Worm (Caenorhabditis elegans) whole organism, L2 larva: ENCODE data around the gene F56D1.1.

Experiments used
- C34F6.9 ChIP-seq: fragments of 150-350 bp; optimal IDR thresholded peaks from 2 replicates; lab custom pipeline; 2014; ENCODE audit warnings: missing biosample characterization, missing genetic modification characterization
- R02D3.7 ChIP-seq: fragments of 150-350 bp; optimal IDR thresholded peaks from 2 replicates; lab custom pipeline; 2014; ENCODE audit warnings: missing biosample characterization, missing genetic modification characterization
- ZK546.5 ChIP-seq: sonication (generic microtip); optimal IDR thresholded peaks from 2 replicates; lab custom pipeline; 2017; ENCODE audit warnings: missing biosample characterization, missing genetic modification characterization
- alr-1 ChIP-seq: fragments of 150-350 bp; optimal IDR thresholded peaks from 2 replicates; lab custom pipeline; 2014; ENCODE audit warnings: missing biosample characterization, missing genetic modification characterization
- aly-2 ChIP-seq: fragments of 150-350 bp; optimal IDR thresholded peaks from 2 replicates; lab custom pipeline; 2014; ENCODE audit warnings: missing biosample characterization, missing genetic modification characterization
- ceh-82 ChIP-seq: fragments of 150-350 bp; optimal IDR thresholded peaks from 2 replicates; lab custom pipeline; 2014; ENCODE audit warnings: missing biosample characterization, missing genetic modification characterization
- dmd-4 ChIP-seq: sonication (generic microtip); optimal IDR thresholded peaks from 2 replicates; lab custom pipeline; 2017; ENCODE audit warnings: missing biosample characterization, missing genetic modification characterization
- egl-27 ChIP-seq: sonication (generic microtip); optimal IDR thresholded peaks from 3 replicates; lab custom pipeline; 2017; ENCODE audit warnings: missing biosample characterization, missing genetic modification reagents, missing genetic modification characterization
- elt-1 ChIP-seq: fragments of 150-350 bp; optimal IDR thresholded peaks from 2 replicates; lab custom pipeline; 2014; ENCODE audit warnings: missing biosample characterization, missing genetic modification characterization
- elt-3 ChIP-seq: sonication (generic microtip); optimal IDR thresholded peaks from 2 replicates; lab custom pipeline; 2017; ENCODE audit warnings: missing biosample characterization, missing genetic modification characterization
- gmeb-1 ChIP-seq: fragments of 150-350 bp; optimal IDR thresholded peaks from 2 replicates; lab custom pipeline; 2014; ENCODE audit warnings: missing biosample characterization, missing genetic modification characterization
- lin-11 ChIP-seq: fragments of 150-350 bp; sonication (generic microtip); optimal IDR thresholded peaks from 2 replicates; lab custom pipeline; 2014; ENCODE audit warnings: missing biosample characterization, missing genetic modification characterization, inconsistent platforms, mixed read lengths
- lin-13 ChIP-seq: fragments of 150-350 bp; optimal IDR thresholded peaks from 2 replicates; lab custom pipeline; 2014; ENCODE audit warnings: missing biosample characterization, missing genetic modification reagents, missing genetic modification characterization
- lin-39 ChIP-seq: fragments of 150-350 bp; optimal IDR thresholded peaks from 2 replicates; lab custom pipeline; 2014; ENCODE audit warnings: missing biosample characterization, missing genetic modification reagents, missing genetic modification characterization
- lsy-2 ChIP-seq, 2 experiments: fragments of 150-350 bp in 1 of 2; sonication (generic microtip) in 1 of 2; optimal IDR thresholded peaks; 2 replicates each; lab custom pipeline; 2014 to 2017; ENCODE audit warnings: missing biosample characterization in 2 of 2, missing genetic modification characterization in 2 of 2
- mab-5 ChIP-seq: fragments of 150-350 bp; optimal IDR thresholded peaks from 2 replicates; lab custom pipeline; 2014; ENCODE audit warnings: missing biosample characterization, missing genetic modification characterization
- mbf-1 ChIP-seq: sonication (generic microtip); optimal IDR thresholded peaks from 2 replicates; lab custom pipeline; 2017; ENCODE audit warnings: missing biosample characterization, missing genetic modification characterization
- nhr-10 ChIP-seq: sonication (generic microtip); optimal IDR thresholded peaks from 2 replicates; lab custom pipeline; 2017; ENCODE audit warnings: missing biosample characterization, missing genetic modification characterization
- nhr-11 ChIP-seq: fragments of 150-350 bp; optimal IDR thresholded peaks from 2 replicates; lab custom pipeline; 2014; ENCODE audit warnings: missing biosample characterization, missing genetic modification characterization
- nhr-12 ChIP-seq: fragments of 150-350 bp; optimal IDR thresholded peaks from 2 replicates; lab custom pipeline; 2014; ENCODE audit warnings: missing biosample characterization, missing genetic modification characterization
- nhr-129 ChIP-seq: fragments of 150-350 bp; optimal IDR thresholded peaks from 2 replicates; lab custom pipeline; 2014; ENCODE audit warnings: missing biosample characterization, missing genetic modification characterization
- nhr-21 ChIP-seq: fragments of 150-350 bp; optimal IDR thresholded peaks from 2 replicates; lab custom pipeline; 2014; ENCODE audit warnings: missing biosample characterization, missing genetic modification characterization
- nhr-23 ChIP-seq: fragments of 150-350 bp; optimal IDR thresholded peaks from 2 replicates; lab custom pipeline; 2014; ENCODE audit warnings: missing biosample characterization, missing genetic modification reagents, missing genetic modification characterization
- nhr-237 ChIP-seq: fragments of 150-350 bp; optimal IDR thresholded peaks from 2 replicates; lab custom pipeline; 2014; ENCODE audit warnings: missing biosample characterization, missing genetic modification characterization
- nhr-77 ChIP-seq: fragments of 150-350 bp; optimal IDR thresholded peaks from 2 replicates; lab custom pipeline; 2014; ENCODE audit warnings: missing biosample characterization, missing genetic modification characterization
- skn-1 ChIP-seq: sonication (generic microtip); optimal IDR thresholded peaks from 2 replicates; lab custom pipeline; 2017; ENCODE audit warnings: missing biosample characterization, missing genetic modification characterization
- unc-39 ChIP-seq: fragments of 150-350 bp; optimal IDR thresholded peaks from 2 replicates; lab custom pipeline; 2014; ENCODE audit warnings: missing biosample characterization, missing genetic modification characterization
- unc-55 ChIP-seq: fragments of 150-350 bp; sonication (generic microtip); optimal IDR thresholded peaks from 3 replicates; lab custom pipeline; 2014; ENCODE audit warnings: missing biosample characterization, missing genetic modification reagents, missing genetic modification characterization
- unc-62 ChIP-seq: fragments of 150-350 bp; optimal IDR thresholded peaks from 2 replicates; lab custom pipeline; 2014; ENCODE audit warnings: missing biosample characterization, missing genetic modification reagents, missing genetic modification characterization
- zag-1 ChIP-seq: fragments of 150-350 bp; optimal IDR thresholded peaks from 2 replicates; lab custom pipeline; 2014; ENCODE audit warnings: missing biosample characterization, missing genetic modification characterization
- ztf-11 ChIP-seq: sonication (generic microtip); optimal IDR thresholded peaks from 2 replicates; lab custom pipeline; 2017; ENCODE audit warnings: missing biosample characterization, missing genetic modification characterization
- ztf-4 ChIP-seq: fragments of 150-350 bp; optimal IDR thresholded peaks from 2 replicates; lab custom pipeline; 2014; ENCODE audit warnings: missing biosample characterization, missing genetic modification characterization

The F56D1.1 gene

DNA sequence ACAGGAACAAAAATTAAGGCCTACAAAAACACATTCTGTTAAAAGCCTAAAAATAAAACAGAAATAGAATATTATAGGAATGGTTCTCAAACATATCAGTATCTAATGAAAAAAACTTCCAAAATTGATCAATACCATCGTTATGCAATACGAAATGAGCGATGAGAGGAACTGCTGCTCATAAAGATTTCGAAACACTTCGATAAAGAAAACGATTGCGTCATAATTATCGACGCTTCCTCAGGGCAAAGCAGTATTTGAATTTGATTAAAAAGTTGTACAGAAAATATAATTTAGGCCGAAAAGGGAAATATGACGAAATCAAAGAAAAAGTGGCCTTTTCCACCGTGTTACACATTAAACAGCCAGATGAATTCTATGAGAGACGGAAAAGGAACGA lies 39.6 kb downstream of the F56D1.1 start:
- TF ChIP-seq egl-27 (tag; lab: Kevin White, UChicago) (no peak), alr-1 (tag; lab: Kevin White, UChicago) (no peak), elt-3 (tag; lab: Kevin White, UChicago) (no peak), C34F6.9 (tag; lab: Kevin White, UChicago) (no peak), aly-2 (tag; lab: Kevin White, UChicago) (no peak), unc-62 (GFP tag; lab: Kevin White, UChicago) (no peak), nhr-77 (tag; lab: Kevin White, UChicago) (no peak), nhr-21 (tag; lab: Kevin White, UChicago) (no peak)

DNA sequence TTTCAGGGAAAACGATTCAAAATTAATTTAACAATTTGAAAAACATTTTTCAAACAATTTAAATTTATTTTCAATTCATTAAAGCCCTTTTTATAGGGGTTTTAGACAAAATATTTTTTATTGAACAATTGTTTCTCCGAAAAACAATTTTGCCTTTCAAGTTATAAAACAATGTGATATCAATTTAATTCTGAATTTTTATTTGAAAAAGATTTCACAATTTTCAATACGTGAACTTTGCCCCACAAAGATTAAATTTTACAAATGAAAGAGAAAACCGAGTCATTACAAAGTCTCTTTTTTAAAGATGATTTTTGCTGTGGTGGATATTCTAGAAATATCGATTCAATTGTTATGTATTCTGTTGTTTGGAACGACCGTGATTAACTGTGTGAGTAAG lies 40.5 kb downstream of the F56D1.1 start, which contains the start of gene ZK177.2:
Gene ZK177.2, plus strand, starts transcription at position 301 of the 400 bp plus-strand sequence.
- no peak for TF ChIP-seq elt-3 (tag; lab: Kevin White, UChicago)
- TF ChIP-seq dmd-4 (tag; lab: Kevin White, UChicago): no peak
- TF ChIP-seq elt-1 (tag; lab: Kevin White, UChicago): no peak
- no peak for TF ChIP-seq ztf-11 (tag; lab: Kevin White, UChicago)
- TF ChIP-seq ceh-82 (tag; lab: Kevin White, UChicago): no peak
- no peak for TF ChIP-seq lin-11 (tag; lab: Kevin White, UChicago)
- TF ChIP-seq skn-1 (tag; lab: Kevin White, UChicago): no peak

DNA sequence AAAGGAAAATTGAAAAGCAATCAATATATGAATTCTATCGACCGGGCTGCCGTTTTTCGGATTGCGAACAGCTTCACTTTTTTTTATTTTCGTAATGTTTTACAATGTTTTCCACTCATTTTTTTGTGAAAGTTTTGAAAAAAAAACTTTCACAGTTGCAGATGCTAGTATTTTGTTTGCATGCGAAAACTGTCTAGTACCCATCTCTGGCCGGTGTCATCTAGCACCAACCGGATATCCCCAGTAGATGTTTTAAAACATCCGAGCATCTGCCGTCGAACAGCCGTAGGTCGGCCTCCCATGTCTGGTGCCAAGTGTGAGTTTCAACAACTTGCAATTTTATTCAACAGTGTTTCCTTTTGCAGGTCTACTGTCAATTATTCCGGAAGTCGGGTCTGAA lies 43.0 kb downstream of the F56D1.1 start, which contains the start of gene ZK177.12:
Gene ZK177.12, plus strand, starts transcription at position 301 of the 400 bp plus-strand sequence.
- TF ChIP-seq egl-27 (tag; lab: Kevin White, UChicago) (no peak), alr-1 (tag; lab: Kevin White, UChicago) (no peak), unc-39 (tag; lab: Kevin White, UChicago) (no peak), unc-62 (GFP tag; lab: Kevin White, UChicago) (no peak), lsy-2 (tag; optimal IDR thresholded peaks at IDR 0.05; lab: Kevin White, UChicago) (no peak)

DNA sequence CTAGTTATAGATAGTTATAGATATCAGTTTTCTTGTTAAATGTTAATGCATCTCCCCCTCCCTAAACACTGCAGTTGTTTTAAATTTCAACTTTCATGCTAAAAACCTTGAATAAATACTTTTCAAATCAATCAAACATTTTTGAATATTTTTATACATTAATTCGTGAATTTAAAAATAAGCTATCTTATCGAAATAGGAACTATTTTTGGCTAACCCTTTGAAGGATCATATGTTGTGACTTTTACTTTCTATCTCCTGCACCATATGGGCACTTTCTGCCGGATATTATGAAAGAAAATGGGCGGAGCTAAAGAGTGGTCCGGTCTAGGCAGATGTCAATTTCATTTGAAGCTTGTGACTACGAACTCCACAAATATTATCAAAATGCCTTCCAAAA lies 44.2 kb downstream of the F56D1.1 start, which contains the start of gene ZK177.11:
Gene ZK177.11, plus strand, starts transcription at position 301 of the 400 bp plus-strand sequence.
- TF ChIP-seq gmeb-1 (no peak), mbf-1 (tag; lab: Kevin White, UChicago) (no peak), nhr-129 (tag; lab: Kevin White, UChicago) (no peak), lin-39 (tag; lab: Kevin White, UChicago) (no peak), nhr-11 (tag; lab: Kevin White, UChicago) (no peak), unc-55 (no peak), mab-5 (tag; lab: Kevin White, UChicago) (no peak), R02D3.7 (no peak), unc-39 (tag; lab: Kevin White, UChicago) (no peak), ZK546.5 (tag; lab: Kevin White, UChicago) (no peak), nhr-10 (no peak), lin-13 (GFP tag; lab: Kevin White, UChicago) (no peak), alr-1 (tag; lab: Kevin White, UChicago) (no peak)

DNA sequence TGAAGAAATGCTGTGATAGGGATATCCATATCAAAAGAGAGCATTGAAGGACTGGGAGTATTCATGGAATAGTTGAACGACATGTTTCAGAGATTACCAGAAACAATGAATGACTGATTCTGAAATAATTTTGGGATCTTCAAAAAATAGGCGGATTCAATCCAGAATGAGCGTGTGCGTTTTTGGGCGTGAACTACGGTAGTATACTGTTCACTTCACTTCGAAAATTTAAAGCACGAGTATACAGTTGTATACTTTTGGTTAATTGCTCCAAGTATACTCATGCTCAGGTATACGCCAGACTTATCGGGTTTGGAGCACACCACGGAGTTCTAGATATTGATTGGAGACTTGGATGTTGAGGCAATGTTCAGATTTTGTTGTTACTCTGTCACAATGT lies 46.9 kb downstream of the F56D1.1 start, which contains the start of gene tbx-35:
Gene tbx-35, minus strand, starts transcription at position 101 of the 400 bp plus-strand sequence.
- TF ChIP-seq gmeb-1 (no peak), dmd-4 (tag; lab: Kevin White, UChicago) (no peak), mbf-1 (tag; lab: Kevin White, UChicago) (no peak), nhr-237 (tag; lab: Kevin White, UChicago) (no peak)

DNA sequence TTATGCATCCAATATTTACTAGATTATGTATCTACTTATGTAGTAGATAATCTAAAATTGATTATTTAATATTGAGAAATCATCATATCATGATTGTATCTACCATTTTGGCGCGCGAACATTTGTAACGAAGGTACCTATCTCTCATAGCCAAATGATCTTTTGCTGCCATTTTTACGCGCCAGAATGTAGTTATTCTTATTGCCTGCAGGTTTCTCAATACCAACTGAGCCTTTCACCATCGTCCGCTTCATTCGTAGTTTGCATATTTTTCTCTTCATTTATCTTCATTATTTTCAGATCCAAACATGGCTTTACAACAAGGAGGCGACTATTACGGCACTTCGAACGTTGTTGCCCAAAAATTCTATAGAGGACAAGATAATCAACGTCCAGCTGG lies 49.4 kb downstream of the F56D1.1 start, which contains the start of gene ZK177.1:
Gene ZK177.1, plus strand, starts transcription at position 301 of the 400 bp plus-strand sequence.
- no peak for TF ChIP-seq ztf-4 (tag; lab: Kevin White, UChicago)
- TF ChIP-seq R02D3.7: no peak
- TF ChIP-seq nhr-10: no peak
- TF ChIP-seq gmeb-1: no peak
- TF ChIP-seq nhr-11 (tag; lab: Kevin White, UChicago): no peak
- TF ChIP-seq skn-1 (tag; lab: Kevin White, UChicago): no peak
- TF ChIP-seq nhr-77 (tag; lab: Kevin White, UChicago): no peak
- TF ChIP-seq ztf-11 (tag; lab: Kevin White, UChicago): no peak
- TF ChIP-seq zag-1 (tag; lab: Kevin White, UChicago): no peak
- no peak for TF ChIP-seq lin-11 (tag; lab: Kevin White, UChicago)
- TF ChIP-seq mbf-1 (tag; lab: Kevin White, UChicago): no peak
- no peak for TF ChIP-seq lin-39 (tag; lab: Kevin White, UChicago)
- TF ChIP-seq nhr-12: no peak
- no peak for TF ChIP-seq egl-27 (tag; lab: Kevin White, UChicago)
- TF ChIP-seq nhr-23 (tag; lab: Kevin White, UChicago): no peak
